Worm (Caenorhabditis elegans) whole organism, L1 larva: Measurements from ENCODE around the gene T14B4.8.

Experiments used
- C34B4.2 ChIP-seq: sonication (generic microtip); optimal IDR thresholded peaks from 2 replicates; lab custom pipeline; 2017; ENCODE audit warnings: mild to moderate bottlenecking, missing genetic modification characterization, missing compliant biosample characterization
- Y116A8C.19 ChIP-seq: sonication (generic microtip); optimal IDR thresholded peaks from 2 replicates; lab custom pipeline; 2016; ENCODE audit warnings: missing compliant biosample characterization, missing genetic modification characterization, borderline replicate concordance
- ama-1 ChIP-seq: fragments of 150-350 bp; optimal IDR thresholded peaks from 2 replicates; lab custom pipeline; 2014
- blmp-1 ChIP-seq: fragments of 150-350 bp; optimal IDR thresholded peaks from 2 replicates; lab custom pipeline; 2014; ENCODE audit warnings: missing biosample characterization, missing genetic modification characterization
- ceh-82 ChIP-seq, 3 experiments: fragments of 150-350 bp in 1 of 3; sonication (generic microtip) in 2 of 3; optimal IDR thresholded peaks; 2 replicates each; lab custom pipeline; 2014 to 2017; ENCODE audit warnings: missing biosample characterization in 3 of 3, missing genetic modification characterization in 3 of 3
- ces-1 ChIP-seq: fragments of 150-350 bp; optimal IDR thresholded peaks from 2 replicates; lab custom pipeline; 2014; ENCODE audit warnings: missing biosample characterization, missing genetic modification reagents, missing genetic modification characterization
- dpl-1 ChIP-seq, 3 experiments: fragments of 150-350 bp in 2 of 3; sonication (generic microtip) in 1 of 3; optimal IDR thresholded peaks; 2 replicates each; lab custom pipeline; 2014 to 2017; ENCODE audit warnings: missing biosample characterization in 3 of 3, missing genetic modification characterization in 3 of 3, missing genetic modification reagents in 3 of 3
- dsc-1 ChIP-seq: sonication (generic microtip); optimal IDR thresholded peaks from 2 replicates; lab custom pipeline; 2016; ENCODE audit warnings: mild to moderate bottlenecking, missing genetic modification characterization, missing compliant biosample characterization
- efl-1 ChIP-seq, 4 experiments: fragments of 150-350 bp; optimal IDR thresholded peaks in 3 of 4; peaks in 1 of 4; 1 replicate in 1 of 4; 2 replicates in 3 of 4; lab custom pipeline; 2014; ENCODE audit warnings: missing biosample characterization in 2 of 4, missing genetic modification characterization in 2 of 4, missing genetic modification reagents in 2 of 4
- egl-13 ChIP-seq: sonication (generic microtip); optimal IDR thresholded peaks from 2 replicates; lab custom pipeline; 2016; ENCODE audit warnings: missing genotype, missing genetic modification reagents, missing genetic modification characterization, missing compliant biosample characterization
- elt-3 ChIP-seq, 6 experiments: fragments of 150-350 bp in 1 of 6; sonication (generic microtip); optimal IDR thresholded peaks; 2 replicates each; lab custom pipeline; 2017 to 2018; ENCODE audit warnings: missing biosample characterization in 6 of 6, missing genetic modification characterization in 6 of 6, inconsistent platforms in 1 of 6
- ets-5 ChIP-seq: fragments of 200-800 bp; sonication (Bioruptor generic); IDR thresholded peaks from 2 replicates; pipeline ENCODE4 v1.3.6; 2022; ENCODE audit warnings: missing genetic modification characterization, missing compliant biosample characterization
- fkh-10 ChIP-seq: sonication (generic microtip); optimal IDR thresholded peaks from 2 replicates; lab custom pipeline; 2017; ENCODE audit warnings: missing biosample characterization, missing genetic modification reagents, missing genetic modification characterization
- fkh-4 ChIP-seq: sonication (generic microtip); optimal IDR thresholded peaks from 2 replicates; lab custom pipeline; 2016; ENCODE audit warnings: missing compliant biosample characterization, missing genetic modification characterization, borderline replicate concordance
- fos-1 ChIP-seq: fragments of 150-350 bp; optimal IDR thresholded peaks from 2 replicates; lab custom pipeline; 2014; ENCODE audit warnings: missing biosample characterization, missing genetic modification characterization
- irx-1 ChIP-seq: sonication (generic microtip); optimal IDR thresholded peaks from 2 replicates; lab custom pipeline; 2016; ENCODE audit warnings: missing genetic modification characterization, missing compliant biosample characterization
- isw-1 ChIP-seq: fragments of 200-800 bp; sonication (Bioruptor generic); IDR thresholded peaks from 2 replicates; pipeline ENCODE4 v1.3.6; 2022; ENCODE audit warnings: missing genetic modification characterization, missing compliant biosample characterization
- jun-1 ChIP-seq: fragments of 150-350 bp; optimal IDR thresholded peaks from 2 replicates; lab custom pipeline; 2014; ENCODE audit warnings: missing biosample characterization, missing genetic modification reagents, missing genetic modification characterization
- lin-14 ChIP-seq: fragments of 200-800 bp; sonication (Bioruptor generic); optimal IDR thresholded peaks from 2 replicates; lab custom pipeline; 2018; ENCODE audit warnings: mild to moderate bottlenecking, missing genetic modification characterization, moderate library complexity, missing compliant biosample characterization
- lir-3 ChIP-seq: sonication (generic microtip); optimal IDR thresholded peaks from 2 replicates; lab custom pipeline; 2016; ENCODE audit warnings: mild to moderate bottlenecking, missing genetic modification characterization, moderate library complexity, missing compliant biosample characterization; ENCODE audit not compliant: poor library complexity
- lsy-2 ChIP-seq, 2 experiments: fragments of 150-350 bp; optimal IDR thresholded peaks; 2 replicates each; lab custom pipeline; 2014; ENCODE audit warnings: missing biosample characterization in 2 of 2, missing genetic modification characterization in 2 of 2
- mab-9 ChIP-seq: fragments of 200-800 bp; sonication (Bioruptor generic); IDR thresholded peaks from 2 replicates; pipeline ENCODE4 v1.3.6; 2022; ENCODE audit warnings: missing genetic modification reagents, missing genetic modification characterization, missing compliant biosample characterization
- mep-1 ChIP-seq: fragments of 150-350 bp; optimal IDR thresholded peaks from 2 replicates; lab custom pipeline; 2014; ENCODE audit warnings: missing biosample characterization, missing genetic modification characterization
- nhr-11 ChIP-seq: fragments of 150-350 bp; optimal IDR thresholded peaks from 2 replicates; lab custom pipeline; 2014; ENCODE audit warnings: missing biosample characterization, missing genetic modification characterization
- nhr-12 ChIP-seq: sonication (generic microtip); optimal IDR thresholded peaks from 2 replicates; lab custom pipeline; 2017; ENCODE audit warnings: missing biosample characterization, missing genetic modification characterization
- nhr-71 ChIP-seq: sonication (generic microtip); optimal IDR thresholded peaks from 2 replicates; lab custom pipeline; 2016; ENCODE audit warnings: mild to moderate bottlenecking, missing genetic modification characterization, moderate library complexity, missing compliant biosample characterization
- nhr-85 ChIP-seq: sonication (generic microtip); peaks from one replicate; lab custom pipeline; 2016; ENCODE audit warnings: missing genetic modification characterization, inconsistent platforms, missing compliant biosample characterization
- pag-3 ChIP-seq: sonication (generic microtip); optimal IDR thresholded peaks from 2 replicates; lab custom pipeline; 2017; ENCODE audit warnings: missing genetic modification characterization, mild to moderate bottlenecking, missing compliant biosample characterization, antibody characterized with exemption, borderline replicate concordance; ENCODE audit not compliant: insufficient read depth
- pax-3 ChIP-seq: fragments of 200-800 bp; sonication (Bioruptor generic); optimal IDR thresholded peaks from 2 replicates; lab custom pipeline; 2018; ENCODE audit warnings: mild to moderate bottlenecking, missing genetic modification characterization, moderate library complexity, missing compliant biosample characterization
- pqm-1 ChIP-seq: sonication (generic microtip); optimal IDR thresholded peaks from 3 replicates; lab custom pipeline; 2017; ENCODE audit warnings: missing biosample characterization, missing genetic modification characterization
- rnt-1 ChIP-seq: sonication (generic microtip); optimal IDR thresholded peaks from 2 replicates; lab custom pipeline; 2016; ENCODE audit warnings: mild to moderate bottlenecking, missing genetic modification characterization, moderate library complexity, missing compliant biosample characterization
- snpc-4 ChIP-seq: fragments of 150-350 bp; optimal IDR thresholded peaks from 2 replicates; lab custom pipeline; 2014; ENCODE audit warnings: missing biosample characterization, missing genetic modification characterization
- snu-23 ChIP-seq: sonication (generic microtip); optimal IDR thresholded peaks from 2 replicates; lab custom pipeline; 2016; ENCODE audit warnings: missing genetic modification characterization, missing compliant biosample characterization
- sox-4 ChIP-seq: sonication (generic microtip); optimal IDR thresholded peaks from 2 replicates; lab custom pipeline; 2016; ENCODE audit warnings: missing genetic modification characterization, missing compliant biosample characterization
- sptf-1 ChIP-seq: fragments of 150-350 bp; optimal IDR thresholded peaks from 2 replicates; lab custom pipeline; 2014; ENCODE audit warnings: missing biosample characterization, missing genetic modification characterization
- tlp-1 ChIP-seq: fragments of 150-350 bp; optimal IDR thresholded peaks from 2 replicates; lab custom pipeline; 2014; ENCODE audit warnings: missing biosample characterization, missing genetic modification characterization
- unc-130 ChIP-seq: fragments of 150-350 bp; optimal IDR thresholded peaks from 2 replicates; lab custom pipeline; 2017; ENCODE audit warnings: missing biosample characterization, missing genetic modification characterization, inconsistent platforms
- unc-30 ChIP-seq: sonication (generic microtip); optimal IDR thresholded peaks from 2 replicates; lab custom pipeline; 2017; ENCODE audit warnings: missing biosample characterization, missing genetic modification characterization
- vab-15 ChIP-seq: sonication (generic microtip); optimal IDR thresholded peaks from 2 replicates; lab custom pipeline; 2017; ENCODE audit warnings: missing genotype, mild to moderate bottlenecking, missing genetic modification characterization, missing compliant biosample characterization
- xbp-1 ChIP-seq: sonication (generic microtip); optimal IDR thresholded peaks from 2 replicates; lab custom pipeline; 2016; ENCODE audit warnings: missing genetic modification characterization, missing compliant biosample characterization
- ztf-11 ChIP-seq, 2 experiments: sonication (generic microtip); optimal IDR thresholded peaks; 2 replicates each; lab custom pipeline; 2016 to 2017; ENCODE audit warnings: missing genetic modification characterization in 2 of 2, missing biosample characterization in 1 of 2, missing compliant biosample characterization in 1 of 2

Gene T14B4.8

ce11 chrII:6713003-6713402 lies 16.2 kb downstream of the T14B4.8 start:
- TF ChIP-seq mab-9 (GFP tag; lab: Robert Waterston, UW) (no peak), pqm-1 (tag; lab: Kevin White, UChicago) (no peak), vab-15 (no peak), ces-1 (GFP tag; lab: Kevin White, UChicago) (no peak), nhr-11 (tag; lab: Kevin White, UChicago) (no peak), jun-1 (tag; lab: Kevin White, UChicago) (no peak), nhr-71 (no peak), lir-3 (tag; lab: Kevin White, UChicago) (no peak), pag-3 (tag; lab: Kevin White, UChicago) (no peak), tlp-1 (tag; lab: Kevin White, UChicago) (no peak), Y116A8C.19 (tag; lab: Kevin White, UChicago) (no peak), ceh-82 (tag; optimal IDR thresholded peaks at IDR 0.05; lab: Kevin White, UChicago) (no peak), ztf-11 (tag; optimal IDR thresholded peaks at IDR 0.05; lab: Kevin White, UChicago) (no peak), unc-30 (tag; lab: Kevin White, UChicago) (no peak), fos-1 (tag; lab: Kevin White, UChicago) (no peak), isw-1 (no peak), nhr-12 (tag; lab: Kevin White, UChicago) (no peak), C34B4.2 (tag; lab: Kevin White, UChicago) (no peak), fkh-4 (no peak)

- TF ChIP-seq nhr-11 (tag; lab: Kevin White, UChicago) (no peak), pax-3 (tag; lab: Kevin White, UChicago) (no peak), unc-130 (no peak), blmp-1 (tag; lab: Kevin White, UChicago) (peak; percentile 99), lin-14 (peak; percentile 42), elt-3 (tag; optimal IDR thresholded peaks at IDR 0.05; lab: Kevin White, UChicago) (peak in 2 of 6 experiments; percentile 87 to 98), nhr-85 (peak; percentile 64), jun-1 (tag; lab: Kevin White, UChicago) (no peak)
These were observed 16.8 kb downstream of the T14B4.8 start, which contains the start of the genes dpy-10 and T14B4.19 for ce11 chrII:6712177-6712981. TSS of gene dpy-10 (minus strand) at chrII:6712227. TSS of gene T14B4.19 (minus strand) at chrII:6712931.

ce11 chrII:6710596-6710995 lies 18.6 kb downstream of the T14B4.8 start:
- no peak for TF ChIP-seq efl-1 (optimal IDR thresholded peaks at IDR 0.05; lab: Kevin White, UChicago)
- TF ChIP-seq efl-1 (GFP tag; optimal IDR thresholded peaks at IDR 0.05 in 1 of 2; lab: Kevin White, UChicago), result peak in 1 of 2 experiments; percentile 14
- no peak for TF ChIP-seq dsc-1 (tag; lab: Kevin White, UChicago)
- TF ChIP-seq sox-4 (tag; lab: Kevin White, UChicago), result no peak
- TF ChIP-seq egl-13 (tag; lab: Kevin White, UChicago), result no peak
- TF ChIP-seq nhr-71, result no peak
- TF ChIP-seq nhr-85, result no peak
- TF ChIP-seq vab-15, result no peak

- TF ChIP-seq sox-4 (tag; lab: Kevin White, UChicago) (no peak), lin-14 (peak; percentile 49), blmp-1 (tag; lab: Kevin White, UChicago) (peak; percentile 29), fkh-10 (peak; percentile 67), ets-5 (GFP tag; lab: Robert Waterston, UW) (no peak)
These were observed 19.5 kb downstream of the T14B4.8 start for ce11 chrII:6709680-6710079.

ce11 chrII:6708980-6709379 lies 20.2 kb downstream of the T14B4.8 start:
- TF ChIP-seq efl-1 (optimal IDR thresholded peaks at IDR 0.05; lab: Kevin White, UChicago) (peak; percentile 14 to 28), efl-1 (GFP tag; optimal IDR thresholded peaks at IDR 0.05 in 1 of 2; lab: Kevin White, UChicago) (peak in 1 of 2 experiments; percentile 18), snu-23 (GFP tag; lab: Kevin White, UChicago) (peak; percentile 58), dpl-1 (GFP tag; optimal IDR thresholded peaks at IDR 0.05; lab: Kevin White, UChicago) (peak in 1 of 3 experiments; percentile 13), xbp-1 (peak; percentile 14), lin-14 (peak; percentile 90), snpc-4 (tag; lab: Kevin White, UChicago) (no peak), mep-1 (tag; lab: Kevin White, UChicago) (peak; percentile 40), fkh-10 (peak; percentile 8), ama-1 (lab: Kevin White, UChicago) (no peak), lsy-2 (tag; optimal IDR thresholded peaks at IDR 0.05; lab: Kevin White, UChicago) (peak; percentile 9 to 66), sptf-1 (tag; lab: Kevin White, UChicago) (no peak), nhr-71 (peak; percentile 62), nhr-85 (no peak), jun-1 (tag; lab: Kevin White, UChicago) (no peak), nhr-11 (tag; lab: Kevin White, UChicago) (no peak), rnt-1 (peak; percentile 49), isw-1 (0 out of 2 replicates have a peak, but pooled peaks have one; percentile 19), irx-1 (tag; lab: Kevin White, UChicago) (no peak)
